Worm (Caenorhabditis elegans) whole organism, L1 larva: ENCODE results near the gene Y37D8A.4.
A peak's percentile ranks its signal among the peaks of the same experiment; 100 is the strongest.

Experiments
- F16B12.6 ChIP-seq: fragments of 150-350 bp; optimal IDR thresholded peaks from 2 replicates; lab custom pipeline; 2014; ENCODE audit warnings: missing biosample characterization, missing genetic modification characterization
- blmp-1 ChIP-seq: fragments of 150-350 bp; optimal IDR thresholded peaks from 2 replicates; lab custom pipeline; 2014; ENCODE audit warnings: missing biosample characterization, missing genetic modification characterization
- ceh-63 ChIP-seq: fragments of 200-800 bp; sonication (Bioruptor generic); optimal IDR thresholded peaks from 2 replicates; lab custom pipeline; 2018; ENCODE audit warnings: mild to moderate bottlenecking, missing genetic modification characterization, missing compliant biosample characterization
- ceh-8 ChIP-seq: fragments of 200-800 bp; sonication (Bioruptor generic); optimal IDR thresholded peaks from 2 replicates; lab custom pipeline; 2018; ENCODE audit warnings: mild to moderate bottlenecking, missing genetic modification characterization, moderate library complexity, missing compliant biosample characterization
- ceh-82 ChIP-seq, 3 experiments: fragments of 150-350 bp in 1 of 3; sonication (generic microtip) in 2 of 3; optimal IDR thresholded peaks; 2 replicates each; lab custom pipeline; 2014 to 2017; ENCODE audit warnings: missing biosample characterization in 3 of 3, missing genetic modification characterization in 3 of 3
- ceh-88 ChIP-seq: fragments of 200-800 bp; sonication (Bioruptor generic); IDR thresholded peaks from 2 replicates; pipeline ENCODE4 v1.3.6; 2022; ENCODE audit warnings: missing genetic modification characterization, missing compliant biosample characterization
- ceh-90 ChIP-seq: sonication (generic microtip); optimal IDR thresholded peaks from 2 replicates; lab custom pipeline; 2016; ENCODE audit warnings: missing genetic modification characterization, missing compliant biosample characterization
- efl-1 ChIP-seq, 4 experiments: fragments of 150-350 bp; optimal IDR thresholded peaks in 3 of 4; peaks in 1 of 4; 1 replicate in 1 of 4; 2 replicates in 3 of 4; lab custom pipeline; 2014; ENCODE audit warnings: missing biosample characterization in 2 of 4, missing genetic modification characterization in 2 of 4, missing genetic modification reagents in 2 of 4
- elt-2 ChIP-seq: sonication (generic microtip); optimal IDR thresholded peaks from 2 replicates; lab custom pipeline; 2016; ENCODE audit warnings: missing genetic modification characterization, mild to moderate bottlenecking, inconsistent platforms, missing compliant biosample characterization, missing genetic modification reagents
- elt-3 ChIP-seq, 6 experiments: fragments of 150-350 bp in 1 of 6; sonication (generic microtip); optimal IDR thresholded peaks; 2 replicates each; lab custom pipeline; 2017 to 2018; ENCODE audit warnings: missing biosample characterization in 6 of 6, missing genetic modification characterization in 6 of 6, inconsistent platforms in 1 of 6
- fkh-4 ChIP-seq: sonication (generic microtip); optimal IDR thresholded peaks from 2 replicates; lab custom pipeline; 2016; ENCODE audit warnings: missing compliant biosample characterization, missing genetic modification characterization, borderline replicate concordance
- fkh-8 ChIP-seq: sonication (generic microtip); optimal IDR thresholded peaks from 2 replicates; lab custom pipeline; 2016; ENCODE audit warnings: mild to moderate bottlenecking, missing genetic modification characterization, missing compliant biosample characterization
- irx-1 ChIP-seq: sonication (generic microtip); optimal IDR thresholded peaks from 2 replicates; lab custom pipeline; 2016; ENCODE audit warnings: missing genetic modification characterization, missing compliant biosample characterization
- lin-13 ChIP-seq: fragments of 150-350 bp; optimal IDR thresholded peaks from 2 replicates; lab custom pipeline; 2014; ENCODE audit warnings: missing biosample characterization, missing genetic modification reagents, missing genetic modification characterization
- lin-14 ChIP-seq: fragments of 200-800 bp; sonication (Bioruptor generic); optimal IDR thresholded peaks from 2 replicates; lab custom pipeline; 2018; ENCODE audit warnings: mild to moderate bottlenecking, missing genetic modification characterization, moderate library complexity, missing compliant biosample characterization
- lin-15B ChIP-seq: fragments of 150-350 bp; sonication (generic microtip); optimal IDR thresholded peaks from 3 replicates; lab custom pipeline; 2014; ENCODE audit warnings: missing biosample characterization, missing genetic modification characterization
- lin-35 ChIP-seq, 2 experiments: fragments of 150-350 bp; optimal IDR thresholded peaks; 2 replicates each; lab custom pipeline; 2014; ENCODE audit warnings: missing biosample characterization in 2 of 2, missing genetic modification characterization in 2 of 2, missing genetic modification reagents in 2 of 2
- lin-39 ChIP-seq: fragments of 150-350 bp; optimal IDR thresholded peaks from 2 replicates; lab custom pipeline; 2014; ENCODE audit warnings: missing biosample characterization, missing genetic modification reagents, missing genetic modification characterization
- lsy-2 ChIP-seq, 2 experiments: fragments of 150-350 bp; optimal IDR thresholded peaks; 2 replicates each; lab custom pipeline; 2014; ENCODE audit warnings: missing biosample characterization in 2 of 2, missing genetic modification characterization in 2 of 2
- mdl-1 ChIP-seq, 2 experiments: fragments of 150-350 bp; optimal IDR thresholded peaks; 2 replicates each; lab custom pipeline; 2014 to 2017; ENCODE audit warnings: missing biosample characterization in 2 of 2, missing genetic modification characterization in 2 of 2, inconsistent platforms in 1 of 2
- mep-1 ChIP-seq: fragments of 150-350 bp; optimal IDR thresholded peaks from 2 replicates; lab custom pipeline; 2014; ENCODE audit warnings: missing biosample characterization, missing genetic modification characterization
- nhr-19 ChIP-seq: fragments of 200-800 bp; sonication (Bioruptor generic); conservative IDR thresholded peaks from 2 replicates; pipeline ENCODE4 v1.3.6; 2022; ENCODE audit warnings: missing genetic modification characterization, missing compliant biosample characterization
- nhr-20 ChIP-seq: sonication (generic microtip); optimal IDR thresholded peaks from 2 replicates; lab custom pipeline; 2016; ENCODE audit warnings: mild to moderate bottlenecking, missing genetic modification characterization, missing compliant biosample characterization
- nhr-237 ChIP-seq: fragments of 150-350 bp; optimal IDR thresholded peaks from 2 replicates; lab custom pipeline; 2014; ENCODE audit warnings: missing biosample characterization, missing genetic modification characterization
- nhr-71 ChIP-seq: sonication (generic microtip); optimal IDR thresholded peaks from 2 replicates; lab custom pipeline; 2016; ENCODE audit warnings: mild to moderate bottlenecking, missing genetic modification characterization, moderate library complexity, missing compliant biosample characterization
- nhr-77 ChIP-seq: fragments of 150-350 bp; optimal IDR thresholded peaks from 2 replicates; lab custom pipeline; 2014; ENCODE audit warnings: missing biosample characterization, missing genetic modification characterization
- nhr-85 ChIP-seq: sonication (generic microtip); peaks from one replicate; lab custom pipeline; 2016; ENCODE audit warnings: missing genetic modification characterization, inconsistent platforms, missing compliant biosample characterization
- pax-3 ChIP-seq: fragments of 200-800 bp; sonication (Bioruptor generic); optimal IDR thresholded peaks from 2 replicates; lab custom pipeline; 2018; ENCODE audit warnings: mild to moderate bottlenecking, missing genetic modification characterization, moderate library complexity, missing compliant biosample characterization
- pqm-1 ChIP-seq: sonication (generic microtip); optimal IDR thresholded peaks from 3 replicates; lab custom pipeline; 2017; ENCODE audit warnings: missing biosample characterization, missing genetic modification characterization
- skn-1 ChIP-seq: fragments of 150-350 bp; optimal IDR thresholded peaks from 2 replicates; lab custom pipeline; 2014; ENCODE audit warnings: missing biosample characterization, missing genetic modification characterization
- snu-23 ChIP-seq: sonication (generic microtip); optimal IDR thresholded peaks from 2 replicates; lab custom pipeline; 2016; ENCODE audit warnings: missing genetic modification characterization, missing compliant biosample characterization
- sox-4 ChIP-seq: sonication (generic microtip); optimal IDR thresholded peaks from 2 replicates; lab custom pipeline; 2016; ENCODE audit warnings: missing genetic modification characterization, missing compliant biosample characterization
- sptf-1 ChIP-seq: fragments of 150-350 bp; optimal IDR thresholded peaks from 2 replicates; lab custom pipeline; 2014; ENCODE audit warnings: missing biosample characterization, missing genetic modification characterization
- tbx-2 ChIP-seq: sonication (generic microtip); optimal IDR thresholded peaks from 2 replicates; lab custom pipeline; 2016; ENCODE audit warnings: missing genetic modification characterization, missing compliant biosample characterization
- unc-130 ChIP-seq: fragments of 150-350 bp; optimal IDR thresholded peaks from 2 replicates; lab custom pipeline; 2017; ENCODE audit warnings: missing biosample characterization, missing genetic modification characterization, inconsistent platforms
- unc-62 ChIP-seq: fragments of 150-350 bp; optimal IDR thresholded peaks from 2 replicates; lab custom pipeline; 2014; ENCODE audit warnings: missing biosample characterization, missing genetic modification reagents, missing genetic modification characterization
- vab-15 ChIP-seq: sonication (generic microtip); optimal IDR thresholded peaks from 2 replicates; lab custom pipeline; 2017; ENCODE audit warnings: missing genotype, mild to moderate bottlenecking, missing genetic modification characterization, missing compliant biosample characterization
- zag-1 ChIP-seq: fragments of 150-350 bp; optimal IDR thresholded peaks from 2 replicates; lab custom pipeline; 2014; ENCODE audit warnings: missing biosample characterization, missing genetic modification characterization
- ztf-11 ChIP-seq, 2 experiments: sonication (generic microtip); optimal IDR thresholded peaks; 2 replicates each; lab custom pipeline; 2016 to 2017; ENCODE audit warnings: missing genetic modification characterization in 2 of 2, missing biosample characterization in 1 of 2, missing compliant biosample characterization in 1 of 2

The Y37D8A.4 gene

ce11 chrIII:12838913-12839366 is at the start of gene Y37D8A.4:
Gene Y37D8A.4 (minus strand): TSS chrIII:12838963.
- peak; percentile 31 for TF ChIP-seq pax-3 (tag; lab: Kevin White, UChicago)
- peak; percentile 58 for TF ChIP-seq blmp-1 (tag; lab: Kevin White, UChicago)
- TF ChIP-seq F16B12.6 (tag; lab: Kevin White, UChicago), result no peak
- no peak for TF ChIP-seq unc-62
- TF ChIP-seq nhr-20, result peak; percentile 21
- TF ChIP-seq elt-3 (tag; optimal IDR thresholded peaks at IDR 0.05; lab: Kevin White, UChicago), result peak in 1 of 6 experiments; percentile 41
- no peak for TF ChIP-seq zag-1
- no peak for TF ChIP-seq pqm-1 (tag; lab: Kevin White, UChicago)
- TF ChIP-seq lin-13 (GFP tag; lab: Kevin White, UChicago), result peak; percentile 4
- no peak for TF ChIP-seq ztf-11 (tag; optimal IDR thresholded peaks at IDR 0.05; lab: Kevin White, UChicago)
- TF ChIP-seq lin-14, result peak; percentile 85
- TF ChIP-seq lin-39 (tag; lab: Kevin White, UChicago), result no peak
- TF ChIP-seq ceh-82 (tag; optimal IDR thresholded peaks at IDR 0.05; lab: Kevin White, UChicago), result no peak
- peak; percentile 28 for TF ChIP-seq unc-130 (tag; lab: Kevin White, UChicago)
- peak in 1 of 2 experiments; percentile 49 for TF ChIP-seq lin-35 (GFP tag; optimal IDR thresholded peaks at IDR 0.05; lab: Kevin White, UChicago)
- peak; percentile 12 to 13 for TF ChIP-seq lsy-2 (tag; optimal IDR thresholded peaks at IDR 0.05; lab: Kevin White, UChicago)
- TF ChIP-seq ceh-8 (GFP tag; lab: Kevin White, UChicago), result no peak
- no peak for TF ChIP-seq lin-15B (tag; lab: Kevin White, UChicago)
- peak; percentile 90 for TF ChIP-seq nhr-85 (tag; lab: Kevin White, UChicago)
- TF ChIP-seq vab-15, result peak; percentile 13
- peak; percentile 22 for TF ChIP-seq elt-2 (tag; lab: Kevin White, UChicago)
- no peak for TF ChIP-seq mep-1 (tag; lab: Kevin White, UChicago)
- peak; percentile 38 for TF ChIP-seq nhr-71 (tag; lab: Kevin White, UChicago)
- peak; percentile 14 for TF ChIP-seq snu-23 (GFP tag; lab: Kevin White, UChicago)
- TF ChIP-seq sptf-1, result no peak
- TF ChIP-seq tbx-2 (tag; lab: Kevin White, UChicago), result no peak
- TF ChIP-seq fkh-4 (tag; lab: Kevin White, UChicago), result no peak
- no peak for TF ChIP-seq skn-1
- TF ChIP-seq nhr-19 (GFP tag; lab: Robert Waterston, UW), result peak; percentile 50
- no peak for TF ChIP-seq sox-4 (tag; lab: Kevin White, UChicago)
- no peak for TF ChIP-seq ceh-88 (GFP tag; lab: Robert Waterston, UW)
- TF ChIP-seq mdl-1 (tag; optimal IDR thresholded peaks at IDR 0.05; lab: Kevin White, UChicago), result peak in 1 of 2 experiments; percentile 81
- no peak for TF ChIP-seq nhr-237 (tag; lab: Kevin White, UChicago)
- TF ChIP-seq, all 84 proteins: peak for 16

ce11 chrIII:12885153-12885552 is 46.4 kb upstream of the Y37D8A.4 start:
- TF ChIP-seq irx-1 (no peak), efl-1 (optimal IDR thresholded peaks at IDR 0.05; lab: Kevin White, UChicago) (no peak), efl-1 (GFP tag; optimal IDR thresholded peaks at IDR 0.05 in 1 of 2; lab: Kevin White, UChicago) (no peak), fkh-8 (no peak), nhr-77 (tag; lab: Kevin White, UChicago) (no peak), nhr-237 (tag; lab: Kevin White, UChicago) (no peak), sptf-1 (no peak), ceh-90 (tag; lab: Kevin White, UChicago) (no peak)

DNA sequence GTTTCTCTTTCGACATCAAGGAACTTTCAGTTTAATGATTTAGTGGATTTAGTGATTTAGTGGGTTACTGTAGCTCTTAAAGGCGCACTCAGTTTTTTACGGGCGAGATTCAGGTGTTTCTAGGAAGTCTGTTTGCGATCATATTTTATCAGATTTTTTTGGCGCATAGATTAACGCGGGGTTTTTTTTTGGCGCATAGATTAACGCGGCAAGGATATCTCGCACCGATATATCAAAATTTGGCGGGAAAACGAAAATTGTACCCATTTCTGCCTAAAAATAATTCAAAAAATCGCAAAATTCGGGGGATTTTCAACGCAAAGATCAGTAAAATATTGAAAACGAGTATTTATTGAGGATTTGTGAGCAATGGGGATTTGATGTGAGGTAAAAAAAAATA is 41.9 kb upstream of the Y37D8A.4 start:
- no peak for TF ChIP-seq ceh-63 (GFP tag; lab: Kevin White, UChicago)
